Worm (Caenorhabditis elegans) whole organism, L3 larva: ENCODE data around the gene Y116A8C.27.

Source experiments
- ama-1 ChIP-seq: fragments of 150-350 bp; optimal IDR thresholded peaks from 2 replicates; lab custom pipeline; 2018
- ceh-16 ChIP-seq: sonication (generic microtip); optimal IDR thresholded peaks from 2 replicates; lab custom pipeline; 2017; ENCODE audit warnings: missing biosample characterization, missing genetic modification characterization
- ceh-28 ChIP-seq: fragments of 150-350 bp; optimal IDR thresholded peaks from 2 replicates; lab custom pipeline; 2014; ENCODE audit warnings: missing biosample characterization, missing genetic modification reagents, missing genetic modification characterization
- ceh-9 ChIP-seq: sonication (generic microtip); optimal IDR thresholded peaks from 2 replicates; lab custom pipeline; 2018; ENCODE audit warnings: missing biosample characterization, missing genetic modification characterization
- egl-5 ChIP-seq: fragments of 150-350 bp; optimal IDR thresholded peaks from 2 replicates; lab custom pipeline; 2017; ENCODE audit warnings: missing biosample characterization, missing genetic modification reagents, missing genetic modification characterization, inconsistent platforms
- elt-1 ChIP-seq: fragments of 150-350 bp; optimal IDR thresholded peaks from 2 replicates; lab custom pipeline; 2014; ENCODE audit warnings: missing biosample characterization, missing genetic modification characterization
- elt-2 ChIP-seq: sonication (generic microtip); optimal IDR thresholded peaks from 2 replicates; lab custom pipeline; 2016; ENCODE audit warnings: missing genetic modification reagents, mild to moderate bottlenecking, missing genetic modification characterization, missing compliant biosample characterization
- eor-1 ChIP-seq, 2 experiments: fragments of 150-350 bp; optimal IDR thresholded peaks; 2 replicates each; lab custom pipeline; 2014 to 2018; ENCODE audit warnings: missing biosample characterization in 2 of 2, missing genetic modification characterization in 2 of 2
- fkh-2 ChIP-seq: fragments of 150-350 bp; optimal IDR thresholded peaks from 2 replicates; lab custom pipeline; 2014; ENCODE audit warnings: missing biosample characterization, missing genetic modification reagents, missing genetic modification characterization
- lin-15B ChIP-seq: fragments of 150-350 bp; optimal IDR thresholded peaks from 2 replicates; lab custom pipeline; 2014; ENCODE audit warnings: missing biosample characterization, missing genetic modification characterization
- lin-39 ChIP-seq: fragments of 150-350 bp; optimal IDR thresholded peaks from 2 replicates; lab custom pipeline; 2018; ENCODE audit warnings: missing biosample characterization, missing genetic modification reagents, missing genetic modification characterization
- mml-1 ChIP-seq: fragments of 150-350 bp; sonication (generic microtip); optimal IDR thresholded peaks from 3 replicates; lab custom pipeline; 2014; ENCODE audit warnings: missing biosample characterization, missing genetic modification characterization
- nfya-1 ChIP-seq: sonication (generic microtip); optimal IDR thresholded peaks from 2 replicates; lab custom pipeline; 2017; ENCODE audit warnings: missing genetic modification characterization, mild to moderate bottlenecking, missing compliant biosample characterization, antibody characterized with exemption, moderate library complexity; ENCODE audit not compliant: insufficient read depth
- nhr-11 ChIP-seq: fragments of 150-350 bp; optimal IDR thresholded peaks from 2 replicates; lab custom pipeline; 2014; ENCODE audit warnings: missing biosample characterization, missing genetic modification characterization
- nhr-23 ChIP-seq: fragments of 150-350 bp; optimal IDR thresholded peaks from 2 replicates; lab custom pipeline; 2014; ENCODE audit warnings: missing biosample characterization, missing genetic modification reagents, missing genetic modification characterization
- nhr-25 ChIP-seq: sonication (generic microtip); optimal IDR thresholded peaks from 2 replicates; lab custom pipeline; 2017; ENCODE audit warnings: missing biosample characterization, missing genetic modification characterization
- nhr-28 ChIP-seq: fragments of 150-350 bp; optimal IDR thresholded peaks from 2 replicates; lab custom pipeline; 2014; ENCODE audit warnings: missing biosample characterization, missing genetic modification characterization
- nhr-43 ChIP-seq: sonication (generic microtip); optimal IDR thresholded peaks from 2 replicates; lab custom pipeline; 2016; ENCODE audit warnings: mild to moderate bottlenecking, missing genetic modification characterization, missing compliant biosample characterization; ENCODE audit not compliant: poor library complexity, severe bottlenecking
- nhr-76 ChIP-seq: fragments of 150-350 bp; sonication (generic microtip); optimal IDR thresholded peaks from 5 replicates; lab custom pipeline; 2014; ENCODE audit warnings: missing biosample characterization, missing genetic modification characterization
- pha-4 ChIP-seq: fragments of 150-350 bp; optimal IDR thresholded peaks from 2 replicates; lab custom pipeline; 2014; ENCODE audit warnings: missing biosample characterization, missing genetic modification reagents, missing genetic modification characterization
- pqm-1 ChIP-seq: fragments of 150-350 bp; optimal IDR thresholded peaks from 2 replicates; lab custom pipeline; 2017; ENCODE audit warnings: missing biosample characterization, missing genetic modification characterization, inconsistent platforms
- sea-2 ChIP-seq: fragments of 150-350 bp; sonication (generic microtip); optimal IDR thresholded peaks from 4 replicates; lab custom pipeline; 2014; ENCODE audit warnings: missing biosample characterization, missing genetic modification reagents, missing genetic modification characterization
- skn-1 ChIP-seq: fragments of 150-350 bp; optimal IDR thresholded peaks from 2 replicates; lab custom pipeline; 2014; ENCODE audit warnings: missing biosample characterization, missing genetic modification characterization
- snpc-4 ChIP-seq: fragments of 150-350 bp; optimal IDR thresholded peaks from 2 replicates; lab custom pipeline; 2014; ENCODE audit warnings: missing biosample characterization, missing genetic modification characterization
- tbx-2 ChIP-seq: sonication (generic microtip); optimal IDR thresholded peaks from 2 replicates; lab custom pipeline; 2016; ENCODE audit warnings: mild to moderate bottlenecking, missing genetic modification characterization, missing compliant biosample characterization
- unc-39 ChIP-seq: sonication (generic microtip); optimal IDR thresholded peaks from 4 replicates; lab custom pipeline; 2017; ENCODE audit warnings: missing biosample characterization, missing genetic modification characterization
- unc-62 ChIP-seq: fragments of 150-350 bp; sonication (generic microtip); optimal IDR thresholded peaks from 4 replicates; lab custom pipeline; 2014; ENCODE audit warnings: missing biosample characterization, missing genetic modification reagents, missing genetic modification characterization
- zag-1 ChIP-seq: fragments of 150-350 bp; optimal IDR thresholded peaks from 2 replicates; lab custom pipeline; 2014; ENCODE audit warnings: missing biosample characterization, missing genetic modification characterization
- ztf-11 ChIP-seq: fragments of 150-350 bp; optimal IDR thresholded peaks from 2 replicates; lab custom pipeline; 2014; ENCODE audit warnings: missing biosample characterization, missing genetic modification characterization
- ztf-4 ChIP-seq: fragments of 150-350 bp; optimal IDR thresholded peaks from 2 replicates; lab custom pipeline; 2014; ENCODE audit warnings: missing biosample characterization, missing genetic modification characterization

The Y116A8C.27 gene

DNA sequence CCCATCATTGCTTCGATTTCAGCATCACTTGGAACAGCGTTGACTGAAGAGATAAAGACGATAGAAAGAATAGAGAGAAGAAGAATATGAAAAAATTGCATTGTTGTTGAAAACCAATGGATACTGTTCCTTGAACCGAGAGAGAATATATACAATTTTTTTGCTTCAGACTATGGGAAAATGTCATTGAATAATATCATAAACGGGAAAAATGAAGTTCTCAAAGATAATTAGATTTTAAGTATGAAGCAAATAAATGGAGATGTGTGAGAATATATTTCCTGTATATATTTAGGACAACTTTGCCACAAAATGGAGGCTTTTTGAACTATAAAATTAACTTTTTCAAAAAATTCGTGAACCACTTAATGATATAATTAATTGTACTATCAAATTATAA is 38.0 kb downstream of the Y116A8C.27 start, which contains the start of gene Y116A8C.44:
Gene Y116A8C.44, minus strand, starts transcription at position 101 of the 400 bp plus-strand sequence.
- TF ChIP-seq lin-39, result no peak
- no peak for TF ChIP-seq ztf-11 (tag; lab: Kevin White, UChicago)
- no peak for TF ChIP-seq skn-1 (tag; lab: Kevin White, UChicago)
- no peak for TF ChIP-seq elt-2

DNA sequence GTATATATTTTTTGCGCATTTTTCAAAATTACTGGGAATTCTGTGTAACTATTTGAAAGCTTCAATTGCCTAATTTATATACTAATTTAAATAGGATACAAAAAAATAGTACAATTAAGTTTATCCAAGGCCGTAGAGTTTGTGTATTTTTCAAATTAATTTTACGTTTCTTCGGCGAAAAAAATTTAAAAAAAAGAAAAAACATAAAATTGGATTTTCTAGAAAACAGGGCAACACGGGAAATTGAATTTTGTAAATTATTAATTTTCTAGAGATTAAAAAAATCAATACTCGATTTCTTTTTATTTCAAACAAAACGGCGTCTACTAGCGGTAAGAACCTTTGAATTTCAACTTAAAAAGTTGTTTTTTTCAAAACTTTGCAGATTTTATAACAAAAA is 42.8 kb downstream of the Y116A8C.27 start, which contains the start of gene Y116A8C.23:
Gene Y116A8C.23, plus strand, starts transcription at position 301 of the 400 bp plus-strand sequence.
- TF ChIP-seq nhr-28 (tag; lab: Kevin White, UChicago) (no peak), nfya-1 (no peak), sea-2 (no peak), fkh-2 (tag; lab: Kevin White, UChicago) (no peak), ama-1 (lab: Kevin White, UChicago) (no peak), ceh-28 (tag; lab: Kevin White, UChicago) (no peak), unc-62 (GFP tag; lab: Kevin White, UChicago) (no peak), nhr-23 (no peak), eor-1 (tag; optimal IDR thresholded peaks at IDR 0.05; lab: Kevin White, UChicago) (no peak), nhr-76 (tag; lab: Kevin White, UChicago) (no peak), unc-39 (tag; lab: Kevin White, UChicago) (no peak), ceh-9 (tag; lab: Kevin White, UChicago) (no peak), elt-1 (no peak), pqm-1 (tag; lab: Kevin White, UChicago) (no peak), nhr-43 (tag; lab: Kevin White, UChicago) (no peak), lin-15B (tag; lab: Kevin White, UChicago) (no peak), mml-1 (tag; lab: Kevin White, UChicago) (no peak)

DNA sequence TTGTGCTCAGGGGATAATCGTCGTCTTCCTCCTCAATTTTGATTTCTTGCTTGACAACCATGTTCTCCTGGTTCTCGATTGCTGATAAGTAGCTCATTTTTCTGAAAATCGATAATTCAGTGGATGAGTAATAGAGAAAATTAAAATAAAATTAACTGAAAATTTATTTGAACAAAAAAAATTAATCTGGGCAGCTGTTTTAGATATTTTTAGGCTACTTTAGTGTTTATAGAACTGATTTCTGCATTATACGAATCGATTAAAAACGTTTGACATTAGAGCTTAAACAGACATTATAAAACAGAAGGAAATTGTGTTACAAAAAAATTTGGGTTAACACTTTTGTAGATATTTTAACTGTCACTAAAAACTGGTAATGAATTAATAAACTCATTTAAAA is 47.8 kb downstream of the Y116A8C.27 start, which contains the start of gene athp-3:
Gene athp-3, minus strand, starts transcription at position 101 of the 400 bp plus-strand sequence.
- TF ChIP-seq nhr-28 (tag; lab: Kevin White, UChicago) (no peak), snpc-4 (tag; lab: Kevin White, UChicago) (no peak), unc-62 (GFP tag; lab: Kevin White, UChicago) (no peak), ceh-16 (tag; lab: Kevin White, UChicago) (no peak), nhr-76 (tag; lab: Kevin White, UChicago) (no peak), sea-2 (no peak), zag-1 (tag; lab: Kevin White, UChicago) (no peak), pha-4 (tag; lab: Kevin White, UChicago) (no peak), skn-1 (tag; lab: Kevin White, UChicago) (no peak), nhr-11 (tag; lab: Kevin White, UChicago) (no peak), pqm-1 (tag; lab: Kevin White, UChicago) (no peak), eor-1 (tag; optimal IDR thresholded peaks at IDR 0.05; lab: Kevin White, UChicago) (no peak), unc-39 (tag; lab: Kevin White, UChicago) (no peak), ama-1 (lab: Kevin White, UChicago) (no peak), nhr-25 (tag; lab: Kevin White, UChicago) (no peak), ztf-4 (no peak)

DNA sequence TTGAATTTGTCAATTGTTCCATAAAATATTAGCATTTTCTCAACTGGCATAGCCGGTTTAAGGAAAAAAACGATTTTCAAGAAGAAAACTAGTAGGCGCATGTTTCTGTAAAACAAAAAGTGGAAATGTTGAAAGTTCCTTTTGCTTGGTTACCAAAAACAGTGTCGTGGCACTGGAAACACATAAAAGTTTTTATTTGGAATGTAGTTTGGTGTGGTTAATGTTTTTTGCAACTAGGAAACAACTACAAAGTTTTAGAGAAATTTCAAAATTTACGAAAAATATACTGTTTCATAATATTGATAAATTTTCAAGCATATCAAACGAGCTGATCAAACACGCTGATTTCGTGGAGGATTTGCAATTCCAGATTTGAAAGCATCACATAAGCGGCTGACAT is 50.4 kb downstream of the Y116A8C.27 start, which contains the start of gene clec-195:
Gene clec-195, minus strand, starts transcription at position 101 of the 400 bp plus-strand sequence.
- TF ChIP-seq unc-39 (tag; lab: Kevin White, UChicago), result no peak
- no peak for TF ChIP-seq nhr-28 (tag; lab: Kevin White, UChicago)
- no peak for TF ChIP-seq elt-1
- TF ChIP-seq tbx-2 (tag; lab: Kevin White, UChicago), result no peak
- no peak for TF ChIP-seq snpc-4 (tag; lab: Kevin White, UChicago)
- TF ChIP-seq egl-5 (tag; lab: Kevin White, UChicago), result no peak
- no peak for TF ChIP-seq ceh-16 (tag; lab: Kevin White, UChicago)
